Fruit fly (Drosophila melanogaster) whole organism, embryonic: ENCODE measurements around the gene CG15473.

Source experiments
- Atf6 ChIP-seq: fragments of 200-800 bp; sonication (Bioruptor generic); IDR thresholded peaks from 2 replicates; pipeline ENCODE4 v1.3.6; 2022; ENCODE audit warnings: missing biosample characterization, missing genetic modification characterization
- Awh ChIP-seq: fragments of 200-800 bp; sonication (Bioruptor generic); IDR thresholded peaks from 2 replicates; pipeline ENCODE4, ENCODE4 v1.3.6; 2022; ENCODE audit warnings: missing biosample characterization, missing genetic modification characterization
- B-H1 ChIP-seq: fragments of 200-800 bp; sonication (Bioruptor generic); IDR thresholded peaks from 3 replicates; pipeline ENCODE4 v1.3.6; 2022; ENCODE audit warnings: missing biosample characterization, missing genetic modification characterization
- Blimp-1 ChIP-seq: fragments of 200-800 bp; sonication (Bioruptor generic); optimal IDR thresholded peaks from 3 replicates; lab custom pipeline; 2018; ENCODE audit warnings: missing biosample characterization, missing genetic modification characterization, mild to moderate bottlenecking, moderate library complexity, missing genetic modification reagents
- CG10565 ChIP-seq: fragments of 200-800 bp; sonication (Bioruptor generic); optimal IDR thresholded peaks from 3 replicates; lab custom pipeline; 2016; ENCODE audit warnings: missing biosample characterization, mild to moderate bottlenecking, missing genetic modification characterization
- CG11456 ChIP-seq: fragments of 200-800 bp; sonication (Bioruptor generic); IDR thresholded peaks from 3 replicates; pipeline ENCODE4 v1.3.6; 2022; ENCODE audit warnings: missing biosample characterization, missing genetic modification characterization
- CG11504 ChIP-seq: fragments of 200-800 bp; sonication (Bioruptor generic); optimal IDR thresholded peaks from 3 replicates; lab custom pipeline; 2019; ENCODE audit warnings: missing biosample characterization, mild to moderate bottlenecking, missing genetic modification characterization, moderate library complexity
- CG12299 ChIP-seq: fragments of 200-800 bp; sonication (Bioruptor generic); optimal IDR thresholded peaks from 2 replicates; lab custom pipeline; 2018; ENCODE audit warnings: missing biosample characterization, mild to moderate bottlenecking, missing genetic modification characterization
- CG13424 ChIP-seq: fragments of 200-800 bp; sonication (Bioruptor generic); optimal IDR thresholded peaks from 2 replicates; lab custom pipeline; 2019; ENCODE audit warnings: missing biosample characterization, mild to moderate bottlenecking, missing genetic modification characterization, moderate library complexity
- CG17328 ChIP-seq: fragments of 200-800 bp; sonication (Bioruptor generic); IDR thresholded peaks from 2 replicates; pipeline ENCODE4 v1.3.6; 2022; ENCODE audit warnings: missing biosample characterization, missing genetic modification characterization
- CG17802 ChIP-seq: fragments of 200-800 bp; sonication (Bioruptor generic); optimal IDR thresholded peaks from 2 replicates; lab custom pipeline; 2018; ENCODE audit warnings: missing biosample characterization, mild to moderate bottlenecking, missing genetic modification characterization, moderate library complexity
- CG18619 ChIP-seq: fragments of 200-800 bp; sonication (Bioruptor generic); optimal IDR thresholded peaks from 3 replicates; lab custom pipeline; 2017; ENCODE audit warnings: missing biosample characterization, mild to moderate bottlenecking, missing genetic modification characterization
- CG2712 ChIP-seq: fragments of 200-800 bp; optimal IDR thresholded peaks from 3 replicates; lab custom pipeline; 2019; ENCODE audit warnings: missing biosample characterization, mild to moderate bottlenecking, missing genetic modification characterization, moderate library complexity
- CG30431 ChIP-seq: fragments of 200-800 bp; sonication (Bioruptor generic); optimal IDR thresholded peaks from 2 replicates; lab custom pipeline; 2017; ENCODE audit warnings: missing biosample characterization, missing genetic modification characterization
- CG32532 ChIP-seq: fragments of 200-800 bp; sonication (Bioruptor generic); IDR thresholded peaks from 2 replicates; pipeline ENCODE4 v1.3.6; 2022; ENCODE audit warnings: missing biosample characterization, missing genetic modification characterization
- CG34422 ChIP-seq: fragments of 200-800 bp; sonication (Bioruptor generic); IDR thresholded peaks from 3 replicates; pipeline ENCODE4 v1.3.6; 2022; ENCODE audit warnings: missing biosample characterization, missing genetic modification characterization
- CG6854 ChIP-seq: fragments of 200-800 bp; sonication (Bioruptor generic); optimal IDR thresholded peaks from 3 replicates; lab custom pipeline; 2017; ENCODE audit warnings: missing biosample characterization, mild to moderate bottlenecking, missing genetic modification characterization
- CG7556 ChIP-seq: fragments of 200-800 bp; sonication (Bioruptor generic); optimal IDR thresholded peaks from 2 replicates; lab custom pipeline; 2017; ENCODE audit warnings: missing biosample characterization, mild to moderate bottlenecking, missing genetic modification characterization
- CG7786 ChIP-seq: fragments of 200-800 bp; sonication (Bioruptor generic); optimal IDR thresholded peaks from 2 replicates; lab custom pipeline; 2016; ENCODE audit warnings: missing biosample characterization, missing genetic modification characterization
- CG8478 ChIP-seq: fragments of >200 bp; optimal IDR thresholded peaks from 2 replicates; lab custom pipeline; 2018
- D19A ChIP-seq: fragments of 200-800 bp; optimal IDR thresholded peaks from 3 replicates; lab custom pipeline; 2019; ENCODE audit warnings: missing biosample characterization, mild to moderate bottlenecking, missing genetic modification characterization, moderate library complexity
- Elba2 ChIP-seq: fragments of 200-800 bp; sonication (Bioruptor generic); optimal IDR thresholded peaks from 3 replicates; lab custom pipeline; 2016; ENCODE audit warnings: missing biosample characterization, missing genetic modification characterization
- GATAe ChIP-seq: fragments of 200-800 bp; sonication (Bioruptor generic); conservative IDR thresholded peaks from 2 replicates; pipeline ENCODE4 v1.3.6; 2022; ENCODE audit warnings: missing biosample characterization, missing genetic modification characterization
- H15 ChIP-seq: fragments of 200-800 bp; sonication (Bioruptor generic); IDR thresholded peaks from 3 replicates; pipeline ENCODE4 v1.3.6; 2022; ENCODE audit warnings: missing biosample characterization, missing genetic modification characterization
- Hmr ChIP-seq: fragments of 200-800 bp; sonication (Bioruptor generic); optimal IDR thresholded peaks from 3 replicates; lab custom pipeline; 2017; ENCODE audit warnings: mild to moderate bottlenecking, missing biosample characterization, missing genetic modification reagents, missing genetic modification characterization
- MBD-R2 ChIP-seq: fragments of 200-800 bp; sonication (Bioruptor generic); IDR thresholded peaks from 2 replicates; pipeline ENCODE4 v1.3.6; 2022; ENCODE audit warnings: missing biosample characterization, missing genetic modification characterization
- MESR4 ChIP-seq: fragments of 200-800 bp; sonication (Bioruptor generic); optimal IDR thresholded peaks from 2 replicates; lab custom pipeline; 2018; ENCODE audit warnings: missing biosample characterization, mild to moderate bottlenecking, missing genetic modification characterization, moderate library complexity
- Med ChIP-seq: fragments of 200-800 bp; sonication (Bioruptor generic); peaks from one replicate; lab custom pipeline; 2016; ENCODE audit warnings: missing biosample characterization, missing genetic modification characterization, mild to moderate bottlenecking, inconsistent platforms, moderate library complexity
- Mes4 ChIP-seq: fragments of 200-800 bp; sonication (Bioruptor generic); optimal IDR thresholded peaks from 2 replicates; lab custom pipeline; 2016; ENCODE audit warnings: missing biosample characterization, missing genetic modification characterization
- Opbp ChIP-seq: fragments of 200-800 bp; sonication (Bioruptor generic); IDR thresholded peaks from 3 replicates; pipeline ENCODE4 v1.3.6; 2022; ENCODE audit warnings: missing biosample characterization, missing genetic modification characterization; ENCODE audit not compliant: partially characterized antibody
- Pdp1 ChIP-seq, 2 experiments: fragments of 200-800 bp; sonication (Bioruptor generic); optimal IDR thresholded peaks; 3 replicates each; lab custom pipeline; 2016; ENCODE audit warnings: missing biosample characterization in 2 of 2, missing genetic modification characterization in 2 of 2, mild to moderate bottlenecking in 1 of 2, moderate library complexity in 1 of 2
- Ravus ChIP-seq: fragments of 200-800 bp; sonication (Bioruptor generic); IDR thresholded peaks from 2 replicates; pipeline ENCODE4 v1.3.6; 2022; ENCODE audit warnings: missing biosample characterization, missing genetic modification characterization
- az2 ChIP-seq: fragments of 200-800 bp; sonication (Bioruptor generic); optimal IDR thresholded peaks from 3 replicates; lab custom pipeline; 2016; ENCODE audit warnings: missing biosample characterization, missing genetic modification characterization
- cato ChIP-seq: fragments of 200-800 bp; sonication (Bioruptor generic); optimal IDR thresholded peaks from 2 replicates; lab custom pipeline; 2016; ENCODE audit warnings: missing biosample characterization, missing genetic modification characterization, borderline replicate concordance
- dimm ChIP-seq: fragments of 200-800 bp; sonication (Bioruptor generic); IDR thresholded peaks from 2 replicates; pipeline ENCODE4 v1.3.6; 2022; ENCODE audit warnings: missing biosample characterization, missing genetic modification characterization
- en ChIP-seq: fragments of 200-800 bp; sonication (Bioruptor generic); optimal IDR thresholded peaks from 2 replicates; lab custom pipeline; 2016; ENCODE audit warnings: missing biosample characterization, missing genetic modification characterization
- fd102C ChIP-seq: fragments of 200-800 bp; sonication (Bioruptor generic); optimal IDR thresholded peaks from 2 replicates; lab custom pipeline; 2018; ENCODE audit warnings: missing biosample characterization, mild to moderate bottlenecking, missing genetic modification characterization, moderate library complexity
- fd64A ChIP-seq: fragments of 200-800 bp; sonication (Bioruptor generic); optimal IDR thresholded peaks from 3 replicates; lab custom pipeline; 2018; ENCODE audit warnings: missing biosample characterization, mild to moderate bottlenecking, missing genetic modification characterization
- fru ChIP-seq: fragments of >200 bp; optimal IDR thresholded peaks from 2 replicates; lab custom pipeline; 2017
- gem ChIP-seq: fragments of 200-800 bp; sonication (Bioruptor generic); optimal IDR thresholded peaks from 2 replicates; lab custom pipeline; 2019; ENCODE audit warnings: missing biosample characterization, mild to moderate bottlenecking, missing genetic modification characterization, moderate library complexity
- her ChIP-seq: fragments of 200-800 bp; sonication (Bioruptor generic); optimal IDR thresholded peaks from 2 replicates; lab custom pipeline; 2016; ENCODE audit warnings: missing biosample characterization, missing genetic modification characterization
- hkb ChIP-seq, 2 experiments: fragments of 200-800 bp in 1 of 2; fragments of >200 bp in 1 of 2; sonication (Bioruptor generic) in 1 of 2; IDR thresholded peaks in 1 of 2; optimal IDR thresholded peaks in 1 of 2; 2 replicates each; pipeline versions ENCODE4 v1.3.6 to Lab custom; 2017 to 2022; ENCODE audit warnings: missing biosample characterization in 1 of 2, missing genetic modification characterization in 1 of 2
- maf-S ChIP-seq: fragments of 200-800 bp; sonication (Bioruptor generic); optimal IDR thresholded peaks from 2 replicates; lab custom pipeline; 2016; ENCODE audit warnings: missing biosample characterization, missing genetic modification characterization
- odd ChIP-seq: fragments of 200-800 bp; sonication (Bioruptor generic); optimal IDR thresholded peaks from 2 replicates; lab custom pipeline; 2017; ENCODE audit warnings: missing biosample characterization, mild to moderate bottlenecking, missing genetic modification characterization
- pan ChIP-seq, 4 experiments: fragments of >200 bp in 3 of 4; fragments of 200-800 bp in 1 of 4; sonication (Bioruptor generic) in 1 of 4; optimal IDR thresholded peaks in 3 of 4; IDR thresholded peaks in 1 of 4; 2 replicates each; pipeline versions ENCODE4 v1.3.6 to Lab custom; 2017 to 2022; ENCODE audit warnings: missing biosample characterization in 2 of 4, missing genetic modification characterization in 2 of 4, mixed read lengths in 1 of 4
- pb ChIP-seq: fragments of 200-800 bp; sonication (Bioruptor generic); optimal IDR thresholded peaks from 3 replicates; lab custom pipeline; 2016; ENCODE audit warnings: missing biosample characterization, missing genetic modification characterization
- pros ChIP-seq: fragments of 200-800 bp; sonication (Bioruptor generic); optimal IDR thresholded peaks from 3 replicates; lab custom pipeline; 2019; ENCODE audit warnings: missing biosample characterization, mild to moderate bottlenecking, missing genetic modification characterization, moderate library complexity
- unc-4 ChIP-seq: fragments of 200-800 bp; sonication (Bioruptor generic); IDR thresholded peaks from 2 replicates; pipeline ENCODE4 v1.3.6; 2022; ENCODE audit warnings: missing biosample characterization, missing genetic modification characterization; ENCODE audit not compliant: partially characterized antibody
- vnd ChIP-seq: fragments of 200-800 bp; sonication (Bioruptor generic); IDR thresholded peaks from 3 replicates; pipeline ENCODE4 v1.3.6; 2022; ENCODE audit warnings: missing biosample characterization, missing genetic modification characterization; ENCODE audit not compliant: partially characterized antibody
- zen2 ChIP-seq: fragments of 200-800 bp; sonication (Bioruptor generic); IDR thresholded peaks from 3 replicates; pipeline ENCODE4 v1.3.6; 2022; ENCODE audit warnings: missing biosample characterization, missing genetic modification characterization; ENCODE audit not compliant: partially characterized antibody
- zfh1 ChIP-seq: fragments of 200-800 bp; sonication (Bioruptor generic); IDR thresholded peaks from 3 replicates; pipeline ENCODE4 v1.3.6; 2022; ENCODE audit warnings: missing biosample characterization, missing genetic modification characterization

CG15473 gene

DNA sequence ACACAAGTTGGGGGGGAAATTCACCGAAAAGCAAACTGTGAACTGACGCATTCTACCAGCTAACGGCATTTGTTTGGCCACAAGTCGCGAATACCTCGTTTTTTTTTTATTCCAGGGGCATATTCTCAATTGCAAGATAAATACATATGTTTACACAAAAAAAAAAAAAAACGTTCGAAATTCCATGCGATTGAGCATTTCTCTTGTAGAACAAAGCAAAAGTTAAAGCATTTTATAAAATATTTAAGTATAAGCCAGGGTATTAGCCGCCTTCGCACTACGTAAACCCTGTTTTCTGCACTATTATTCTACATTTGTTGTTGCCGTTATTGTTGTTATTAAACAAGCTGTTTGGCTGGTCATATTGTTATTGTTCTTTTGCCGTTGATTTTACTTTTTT lies 40.0 kb downstream of the CG15473 start (continued):
- TF ChIP-seq fd64A (GFP tag; lab: Kevin White, UChicago) (no peak), CG6854 (GFP tag; lab: Kevin White, UChicago) (no peak), maf-S (GFP tag; lab: Kevin White, UChicago) (no peak), hkb (optimal IDR thresholded peaks at IDR 0.05; lab: Kevin White, UChicago) (no peak), hkb (GFP tag; IDR thresholded peaks at IDR 0.05; lab: Robert Waterston, UW) (peak; percentile 35; the same call in 1 of the 2 replicates), CG2712 (tag; lab: Kevin White, UChicago) (no peak), zen2 (no peak), fd102C (GFP tag; lab: Kevin White, UChicago) (no peak), CG17802 (no peak), pan (optimal IDR thresholded peaks at IDR 0.05; lab: Kevin White, UChicago) (no peak), pan (GFP tag; optimal IDR thresholded peaks at IDR 0.05 in 1 of 2, IDR thresholded peaks at IDR 0.05 in 1 of 2) (no peak), vnd (no peak), gem (peak; percentile 50), Elba2 (no peak), CG17328 (no peak), CG8478 (lab: Kevin White, UChicago) (no peak), CG12299 (tag; lab: Kevin White, UChicago) (no peak), GATAe (GFP tag; lab: Robert Waterston, UW) (no peak), pb (GFP tag; lab: Kevin White, UChicago) (no peak), B-H1 (GFP tag; lab: Robert Waterston, UW) (no peak), fru (no peak), Blimp-1 (GFP tag; lab: Kevin White, UChicago) (no peak), her (no peak), odd (GFP tag; lab: Kevin White, UChicago) (no peak), Awh (GFP tag; lab: Robert Waterston, UW) (no peak), Ravus (GFP tag; lab: Robert Waterston, UW) (no peak), H15 (peak; percentile 41; the same call in 1 of the 3 replicates), MESR4 (GFP tag; lab: Kevin White, UChicago) (no peak), CG30431 (GFP tag; lab: Kevin White, UChicago) (no peak), Pdp1 (GFP tag; optimal IDR thresholded peaks at IDR 0.05; lab: Kevin White, UChicago) (peak; percentile 5 to 8), dimm (GFP tag; lab: Robert Waterston, UW) (no peak), D19A (tag; lab: Kevin White, UChicago) (no peak), CG7556 (GFP tag; lab: Kevin White, UChicago) (no peak), Atf6 (GFP tag; lab: Robert Waterston, UW) (peak; percentile 32; the same call in 1 of the 2 replicates), CG34422 (GFP tag; lab: Robert Waterston, UW) (no peak), Med (GFP tag; lab: Kevin White, UChicago) (peak; percentile 72), unc-4 (no peak), pros (GFP tag; lab: Kevin White, UChicago) (no peak), Hmr (GFP tag; lab: Kevin White, UChicago) (peak; percentile 33), MBD-R2 (GFP tag; lab: Robert Waterston, UW) (no peak), cato (GFP tag; lab: Kevin White, UChicago) (no peak), en (GFP tag; lab: Kevin White, UChicago) (no peak), CG11504 (tag; lab: Kevin White, UChicago) (peak; percentile 47), CG32532 (GFP tag; lab: Robert Waterston, UW) (0 out of 2 replicates have a peak, but pooled peaks have one; percentile 34), CG13424 (no peak), zfh1 (GFP tag; lab: Robert Waterston, UW) (peak; percentile 59; the same call in 2 of the 3 replicates), CG18619 (no peak), CG11456 (no peak), CG7786 (GFP tag; lab: Kevin White, UChicago) (no peak), CG10565 (GFP tag; lab: Kevin White, UChicago) (no peak), Opbp (GFP tag; lab: Robert Waterston, UW) (no peak), az2 (GFP tag; lab: Kevin White, UChicago) (no peak), Mes4 (GFP tag; lab: Kevin White, UChicago) (no peak)
